Worm (Caenorhabditis elegans): Measurements from ENCODE around the gene C06E1.9.

The C06E1.9 gene

ce11 chrIII:8609683-8610082 lies at the start of gene C06E1.9:
Gene C06E1.9 (minus strand): TSS chrIII:8609783.
- no peak for TF ChIP-seq unc-62 (GFP tag; optimal IDR thresholded peaks at IDR 0.05)

DNA sequence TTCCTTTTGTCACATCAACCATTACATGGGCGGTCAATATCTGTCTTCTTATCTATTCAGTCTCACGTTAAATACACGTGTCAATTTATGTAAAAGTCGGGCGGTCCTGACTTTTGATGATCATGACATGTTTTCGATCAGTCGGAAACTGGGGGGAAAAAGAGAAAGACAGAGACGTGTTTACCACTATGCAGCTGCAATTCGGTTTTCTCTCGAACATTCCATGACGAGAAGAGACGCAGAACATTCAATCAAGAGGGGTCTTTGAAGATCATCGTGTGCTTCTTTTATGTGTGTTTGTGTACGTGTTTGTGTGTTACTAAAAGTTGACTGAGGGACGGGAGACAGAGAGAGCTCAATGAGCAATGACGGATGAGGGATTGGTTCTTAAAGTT lies 48.8 kb upstream of the C06E1.9 start:
- no peak for TF ChIP-seq unc-62 (GFP tag; optimal IDR thresholded peaks at IDR 0.05)

DNA sequence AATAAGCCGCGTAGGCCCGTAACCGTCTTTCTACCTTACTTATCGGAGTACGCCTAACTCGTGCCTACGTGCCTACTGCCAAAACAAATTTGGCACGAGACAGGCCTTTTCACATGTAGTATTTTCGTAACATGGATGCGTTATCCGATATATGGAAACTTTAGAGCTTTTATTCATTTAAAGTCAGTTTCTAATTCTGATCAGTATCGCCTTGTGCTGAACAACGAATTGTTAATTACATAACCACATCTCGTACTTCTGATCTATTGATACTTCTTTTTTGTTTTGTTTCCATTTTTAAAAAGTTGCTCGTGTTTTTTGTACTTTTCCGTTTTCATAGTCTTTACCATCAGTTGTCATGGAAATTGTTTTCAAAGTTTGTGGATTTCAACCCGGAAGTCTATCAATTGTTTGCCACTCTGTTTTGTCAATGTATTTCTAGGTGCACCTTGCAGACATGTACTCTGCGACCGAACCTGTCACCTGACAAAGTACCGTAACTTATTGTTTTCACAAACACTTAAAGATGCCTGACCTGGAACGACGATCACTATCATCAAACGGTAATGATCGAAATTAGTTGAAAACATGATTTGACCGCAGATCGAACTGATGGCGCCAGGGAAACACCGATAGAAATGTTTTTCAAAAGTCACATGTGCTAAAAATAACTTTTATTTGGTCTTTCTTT lies 48.2 kb upstream of the C06E1.9 start:
- no peak for TF ChIP-seq unc-62 (GFP tag; optimal IDR thresholded peaks at IDR 0.05)

- TF ChIP-seq unc-62 (GFP tag; optimal IDR thresholded peaks at IDR 0.05) = no peak
Observed at ce11 chrIII:8656957-8657356, 47.4 kb upstream of the C06E1.9 start.

ce11 chrIII:8656055-8656454 lies 46.5 kb upstream of the C06E1.9 start:
- TF ChIP-seq unc-62 (GFP tag; optimal IDR thresholded peaks at IDR 0.05) = no peak

DNA sequence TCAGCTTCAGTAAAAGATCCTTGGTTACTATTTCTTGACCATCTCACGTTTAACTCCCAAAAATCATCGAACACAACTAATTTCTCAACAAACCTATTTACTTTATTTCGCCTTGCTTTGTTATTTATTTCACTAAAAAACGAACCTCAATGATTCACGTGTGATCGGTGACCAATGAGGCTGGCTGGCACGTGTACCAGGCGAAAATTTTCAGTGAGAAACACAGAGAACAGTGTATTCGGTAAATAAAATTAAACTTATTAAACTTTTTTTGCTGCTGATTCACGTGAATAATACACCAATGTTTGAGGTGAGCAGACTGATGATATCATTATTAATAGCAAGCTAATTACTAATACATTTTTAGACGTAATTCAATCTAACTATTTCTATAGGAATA lies 45.8 kb upstream of the C06E1.9 start:
- no peak for TF ChIP-seq unc-62 (GFP tag; optimal IDR thresholded peaks at IDR 0.05)

ce11 chrIII:8654400-8654980 lies 44.9 kb upstream of the C06E1.9 start:
- TF ChIP-seq unc-62 (GFP tag; optimal IDR thresholded peaks at IDR 0.05) = no peak

DNA sequence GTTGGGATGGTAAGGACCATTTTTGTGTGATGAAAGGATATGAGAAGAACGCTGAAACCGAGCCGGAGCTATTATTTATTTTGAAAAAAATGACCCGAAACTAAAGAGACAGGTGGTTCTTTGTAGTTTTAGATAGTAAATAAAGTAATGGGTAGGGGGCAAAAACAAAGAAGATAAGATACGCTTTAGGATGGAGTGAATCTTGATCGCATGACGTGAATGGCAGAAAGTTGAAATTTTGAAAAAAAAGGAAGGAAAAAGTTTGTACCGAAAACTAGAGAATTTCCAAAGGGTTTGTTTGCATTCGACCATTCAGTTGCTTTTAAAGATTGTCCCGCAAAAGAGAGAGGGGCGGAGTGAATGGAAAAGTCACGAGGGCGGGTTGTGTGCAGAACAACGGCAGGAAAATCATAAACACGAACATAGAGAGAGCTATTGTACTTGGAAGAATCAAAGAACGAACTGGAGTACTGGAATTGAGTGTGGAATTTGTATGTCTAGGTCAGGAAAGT lies 44.3 kb upstream of the C06E1.9 start, which contains the start of gene F22B7.9:
Gene F22B7.9, minus strand, starts transcription at position 51 of the 512 bp plus-strand sequence.
- no peak for TF ChIP-seq unc-62 (GFP tag; optimal IDR thresholded peaks at IDR 0.05)

DNA sequence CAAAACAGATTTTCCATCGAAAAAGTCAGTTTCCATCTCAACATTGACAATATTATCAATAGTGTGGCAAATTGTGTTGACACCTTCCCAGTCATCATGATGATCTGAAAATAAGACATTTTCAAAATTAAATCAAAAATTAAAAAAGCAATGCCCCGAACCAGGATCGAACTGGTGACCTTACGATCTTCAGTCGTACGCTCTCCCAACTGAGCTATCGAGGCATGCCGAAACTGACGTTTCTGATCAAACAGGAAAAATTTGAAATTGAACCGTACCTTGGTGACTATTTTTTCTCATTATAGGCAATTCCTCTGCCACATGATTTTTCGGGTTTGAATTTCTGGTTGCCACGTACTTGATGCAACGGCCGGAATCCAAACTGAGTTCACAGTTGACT lies 43.9 kb upstream of the C06E1.9 start:
- no peak for TF ChIP-seq unc-62 (GFP tag; optimal IDR thresholded peaks at IDR 0.05)

DNA sequence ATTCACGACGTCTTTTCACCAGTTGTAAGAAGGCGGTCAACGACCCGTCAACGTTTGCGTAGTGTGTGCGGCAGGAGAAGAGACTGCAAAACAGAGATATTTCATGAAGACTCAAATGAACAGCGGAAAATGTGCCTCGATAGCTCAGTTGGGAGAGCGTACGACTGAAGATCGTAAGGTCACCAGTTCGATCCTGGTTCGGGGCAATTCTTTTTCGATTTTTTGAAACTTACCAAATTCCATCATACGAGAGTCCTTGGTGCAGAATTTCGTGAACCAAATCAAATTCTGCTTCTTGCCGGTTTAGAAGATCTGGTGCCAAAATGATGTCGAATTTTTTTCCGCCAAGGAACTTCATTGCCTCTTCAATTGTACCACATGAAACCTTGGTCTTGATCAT lies 43.3 kb upstream of the C06E1.9 start:
- TF ChIP-seq unc-62 (GFP tag; optimal IDR thresholded peaks at IDR 0.05) = no peak

DNA sequence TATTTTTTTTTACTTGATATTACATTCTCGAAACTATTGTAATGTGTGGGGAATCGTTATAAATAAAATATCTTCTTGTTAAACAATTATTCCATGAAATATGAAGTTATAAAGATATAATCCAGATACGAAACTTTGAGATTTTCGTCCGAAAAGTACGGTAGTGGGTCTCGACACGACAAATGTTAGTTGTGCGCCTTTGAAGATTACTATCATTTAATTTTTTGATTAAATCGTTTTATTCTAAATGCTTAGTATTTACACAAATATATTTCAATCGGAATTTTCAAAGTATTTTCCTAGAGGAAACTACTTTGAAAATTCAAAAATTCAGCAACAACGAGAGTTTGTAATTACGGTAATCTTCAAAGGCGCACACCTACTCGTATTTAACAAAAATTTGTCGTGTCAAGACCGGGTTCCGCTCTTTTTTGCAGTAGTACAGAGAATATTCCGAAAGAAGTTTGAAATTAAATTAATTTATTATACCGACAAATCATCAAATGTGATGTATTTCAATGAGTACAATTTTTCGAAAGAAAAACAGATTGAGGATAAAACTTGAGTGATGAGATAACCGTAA lies 42.6 kb upstream of the C06E1.9 start:
- no peak for TF ChIP-seq unc-62 (GFP tag; optimal IDR thresholded peaks at IDR 0.05)

ce11 chrIII:8650235-8650817 lies 40.7 kb upstream of the C06E1.9 start, which contains the start of gene flp-23:
Gene flp-23 (plus strand): TSS chrIII:8650767.
- TF ChIP-seq unc-62 (GFP tag; optimal IDR thresholded peaks at IDR 0.05) = no peak

DNA sequence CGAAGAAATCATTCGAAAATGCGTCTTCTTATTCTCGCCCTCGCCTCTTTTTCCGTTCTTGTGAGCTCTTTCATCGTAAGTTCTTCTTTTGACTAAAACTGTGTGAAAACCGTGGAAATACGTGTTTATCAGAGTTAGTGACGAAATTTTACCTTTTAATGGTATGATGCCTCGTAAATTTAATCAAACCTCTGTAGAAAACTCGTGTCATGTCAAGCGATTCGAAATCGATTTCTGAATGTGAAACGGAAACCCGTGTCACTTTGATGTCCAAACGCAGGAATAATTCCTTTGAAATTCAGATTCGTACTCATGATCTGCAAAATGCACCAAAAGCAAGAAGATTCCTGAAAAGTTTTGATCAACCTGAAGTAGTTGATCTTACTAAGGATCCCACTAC lies 39.0 kb upstream of the C06E1.9 start, which contains the start of gene F22B7.3:
Gene F22B7.3, plus strand, starts transcription at position 301 of the 400 bp plus-strand sequence.
- no peak for TF ChIP-seq unc-62 (GFP tag; optimal IDR thresholded peaks at IDR 0.05)

- no peak for TF ChIP-seq unc-62 (GFP tag; optimal IDR thresholded peaks at IDR 0.05)
Observed at ce11 chrIII:8646021-8646420, 36.4 kb upstream of the C06E1.9 start.

DNA sequence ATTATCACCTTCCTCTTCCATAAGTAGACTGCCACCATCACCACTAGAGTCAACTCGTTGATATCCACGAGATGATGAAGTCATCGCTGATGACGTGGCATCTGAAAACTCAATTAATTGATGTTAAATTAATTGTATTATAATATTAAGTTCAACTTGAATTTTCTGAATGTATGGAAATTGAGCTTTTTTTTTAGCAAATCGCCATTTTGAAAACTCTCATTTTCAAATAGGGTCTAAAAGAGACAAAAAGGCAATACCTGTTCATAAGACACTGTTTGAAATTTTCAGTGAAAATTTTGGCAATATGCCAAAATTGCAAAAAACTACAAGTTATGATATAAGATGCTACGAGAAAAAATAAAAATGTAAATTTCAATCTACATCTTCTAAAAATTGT lies 34.1 kb upstream of the C06E1.9 start, which contains the start of gene twk-7:
Gene twk-7, minus strand, starts transcription at position 101 of the 400 bp plus-strand sequence.
- no peak for TF ChIP-seq unc-62 (GFP tag; optimal IDR thresholded peaks at IDR 0.05)

DNA sequence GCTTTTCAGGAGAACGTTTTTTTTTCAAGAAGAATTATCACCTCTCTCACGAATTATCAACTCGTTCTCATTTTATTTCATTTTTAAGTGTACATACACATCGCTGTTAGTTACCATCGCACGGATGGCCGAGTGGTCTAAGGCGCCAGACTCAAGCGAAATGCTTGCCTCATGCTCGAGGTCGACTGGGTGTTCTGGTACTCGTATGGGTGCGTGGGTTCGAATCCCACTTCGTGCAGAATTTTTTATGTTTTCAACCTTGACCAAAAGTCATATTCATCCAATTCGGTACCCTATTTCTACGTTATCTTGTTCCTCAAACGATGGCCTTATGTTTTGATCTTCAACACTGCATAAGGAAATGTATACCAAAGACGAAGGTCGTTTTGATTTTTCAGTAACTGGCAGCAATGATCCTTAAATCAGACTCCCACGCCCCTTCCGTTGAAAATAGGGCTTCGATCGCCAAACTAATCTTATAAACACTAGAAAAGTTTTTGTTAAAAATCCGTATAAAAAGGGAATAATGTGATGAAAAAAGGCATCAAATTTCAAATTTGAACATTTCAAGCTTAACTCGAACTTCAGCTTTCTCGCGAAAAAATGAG lies 29.7 kb upstream of the C06E1.9 start, which contains the start of gene fip-1:
Gene fip-1, plus strand, starts transcription at position 558 of the 608 bp plus-strand sequence.
- TF ChIP-seq unc-62 (GFP tag; optimal IDR thresholded peaks at IDR 0.05) = no peak

All from whole organism, dauer.